Worm (Caenorhabditis elegans) whole organism, L2 larva: ENCODE results near the gene osm-7.

Experiments used
- C34F6.9 ChIP-seq: fragments of 150-350 bp; optimal IDR thresholded peaks from 2 replicates; lab custom pipeline; 2014; ENCODE audit warnings: missing biosample characterization, missing genetic modification characterization
- F13H6.1 ChIP-seq: sonication (generic microtip); optimal IDR thresholded peaks from 2 replicates; lab custom pipeline; 2016; ENCODE audit warnings: missing genetic modification characterization, missing compliant biosample characterization
- R02D3.7 ChIP-seq: fragments of 150-350 bp; optimal IDR thresholded peaks from 2 replicates; lab custom pipeline; 2014; ENCODE audit warnings: missing biosample characterization, missing genetic modification characterization
- Y55F3AM.14 ChIP-seq: fragments of 200-800 bp; sonication (Bioruptor generic); optimal IDR thresholded peaks from 2 replicates; lab custom pipeline; 2018; ENCODE audit warnings: mild to moderate bottlenecking, missing genetic modification characterization, missing compliant biosample characterization
- alr-1 ChIP-seq: fragments of 150-350 bp; optimal IDR thresholded peaks from 2 replicates; lab custom pipeline; 2014; ENCODE audit warnings: missing biosample characterization, missing genetic modification characterization
- aly-2 ChIP-seq: fragments of 150-350 bp; optimal IDR thresholded peaks from 2 replicates; lab custom pipeline; 2014; ENCODE audit warnings: missing biosample characterization, missing genetic modification characterization
- blmp-1 ChIP-seq: sonication (generic microtip); optimal IDR thresholded peaks from 2 replicates; lab custom pipeline; 2017; ENCODE audit warnings: missing genetic modification characterization, mild to moderate bottlenecking, missing compliant biosample characterization, antibody characterized with exemption, moderate library complexity; ENCODE audit not compliant: insufficient read depth
- ceh-16 ChIP-seq: fragments of 150-350 bp; optimal IDR thresholded peaks from 2 replicates; lab custom pipeline; 2014; ENCODE audit warnings: missing biosample characterization, missing genetic modification characterization
- ceh-82 ChIP-seq: fragments of 150-350 bp; optimal IDR thresholded peaks from 2 replicates; lab custom pipeline; 2014; ENCODE audit warnings: missing biosample characterization, missing genetic modification characterization
- crh-2 ChIP-seq: sonication (generic microtip); optimal IDR thresholded peaks from 2 replicates; lab custom pipeline; 2017; ENCODE audit warnings: missing biosample characterization, missing genetic modification characterization
- dmd-4 ChIP-seq: sonication (generic microtip); optimal IDR thresholded peaks from 2 replicates; lab custom pipeline; 2017; ENCODE audit warnings: missing biosample characterization, missing genetic modification characterization
- elt-1 ChIP-seq: fragments of 150-350 bp; optimal IDR thresholded peaks from 2 replicates; lab custom pipeline; 2014; ENCODE audit warnings: missing biosample characterization, missing genetic modification characterization
- elt-3 ChIP-seq: sonication (generic microtip); optimal IDR thresholded peaks from 2 replicates; lab custom pipeline; 2017; ENCODE audit warnings: missing biosample characterization, missing genetic modification characterization
- fos-1 ChIP-seq: fragments of 150-350 bp; optimal IDR thresholded peaks from 2 replicates; lab custom pipeline; 2014; ENCODE audit warnings: missing biosample characterization, missing genetic modification characterization
- gmeb-1 ChIP-seq: fragments of 150-350 bp; optimal IDR thresholded peaks from 2 replicates; lab custom pipeline; 2014; ENCODE audit warnings: missing biosample characterization, missing genetic modification characterization
- lin-13 ChIP-seq: fragments of 150-350 bp; optimal IDR thresholded peaks from 2 replicates; lab custom pipeline; 2014; ENCODE audit warnings: missing biosample characterization, missing genetic modification reagents, missing genetic modification characterization
- lin-39 ChIP-seq: fragments of 150-350 bp; optimal IDR thresholded peaks from 2 replicates; lab custom pipeline; 2014; ENCODE audit warnings: missing biosample characterization, missing genetic modification reagents, missing genetic modification characterization
- lsy-2 ChIP-seq, 2 experiments: fragments of 150-350 bp in 1 of 2; sonication (generic microtip) in 1 of 2; optimal IDR thresholded peaks; 2 replicates each; lab custom pipeline; 2014 to 2017; ENCODE audit warnings: missing biosample characterization in 2 of 2, missing genetic modification characterization in 2 of 2
- mab-5 ChIP-seq: fragments of 150-350 bp; optimal IDR thresholded peaks from 2 replicates; lab custom pipeline; 2014; ENCODE audit warnings: missing biosample characterization, missing genetic modification characterization
- mbf-1 ChIP-seq: sonication (generic microtip); optimal IDR thresholded peaks from 2 replicates; lab custom pipeline; 2017; ENCODE audit warnings: missing biosample characterization, missing genetic modification characterization
- mdl-1 ChIP-seq, 2 experiments: fragments of 150-350 bp in 1 of 2; sonication (generic microtip) in 1 of 2; optimal IDR thresholded peaks; 2 replicates each; lab custom pipeline; 2017; ENCODE audit warnings: missing biosample characterization in 2 of 2, missing genetic modification characterization in 2 of 2
- nhr-11 ChIP-seq: fragments of 150-350 bp; optimal IDR thresholded peaks from 2 replicates; lab custom pipeline; 2014; ENCODE audit warnings: missing biosample characterization, missing genetic modification characterization
- nhr-129 ChIP-seq: fragments of 150-350 bp; optimal IDR thresholded peaks from 2 replicates; lab custom pipeline; 2014; ENCODE audit warnings: missing biosample characterization, missing genetic modification characterization
- nhr-21 ChIP-seq: fragments of 150-350 bp; optimal IDR thresholded peaks from 2 replicates; lab custom pipeline; 2014; ENCODE audit warnings: missing biosample characterization, missing genetic modification characterization
- nhr-23 ChIP-seq: fragments of 150-350 bp; optimal IDR thresholded peaks from 2 replicates; lab custom pipeline; 2014; ENCODE audit warnings: missing biosample characterization, missing genetic modification reagents, missing genetic modification characterization
- nhr-237 ChIP-seq: fragments of 150-350 bp; optimal IDR thresholded peaks from 2 replicates; lab custom pipeline; 2014; ENCODE audit warnings: missing biosample characterization, missing genetic modification characterization
- nhr-25 ChIP-seq: fragments of 150-350 bp; sonication (generic microtip); optimal IDR thresholded peaks from 3 replicates; lab custom pipeline; 2014; ENCODE audit warnings: missing biosample characterization, missing genetic modification characterization
- nhr-6 ChIP-seq: fragments of 150-350 bp; optimal IDR thresholded peaks from 2 replicates; lab custom pipeline; 2014; ENCODE audit warnings: missing biosample characterization, missing genetic modification characterization
- nhr-77 ChIP-seq: fragments of 150-350 bp; optimal IDR thresholded peaks from 2 replicates; lab custom pipeline; 2014; ENCODE audit warnings: missing biosample characterization, missing genetic modification characterization
- peb-1 ChIP-seq: fragments of 150-350 bp; optimal IDR thresholded peaks from 2 replicates; lab custom pipeline; 2014; ENCODE audit warnings: missing biosample characterization, missing genetic modification characterization
- sem-4 ChIP-seq: fragments of 150-350 bp; optimal IDR thresholded peaks from 2 replicates; lab custom pipeline; 2014; ENCODE audit warnings: missing biosample characterization, missing genetic modification reagents, missing genetic modification characterization
- skn-1 ChIP-seq: sonication (generic microtip); optimal IDR thresholded peaks from 2 replicates; lab custom pipeline; 2017; ENCODE audit warnings: missing biosample characterization, missing genetic modification characterization
- sma-3 ChIP-seq: sonication (generic microtip); optimal IDR thresholded peaks from 2 replicates; lab custom pipeline; 2016; ENCODE audit warnings: missing genetic modification reagents, missing genetic modification characterization, missing compliant biosample characterization
- sma-9 ChIP-seq, 2 experiments: fragments of 150-350 bp in 1 of 2; sonication (generic microtip) in 1 of 2; optimal IDR thresholded peaks; 2 replicates each; lab custom pipeline; 2014 to 2016; ENCODE audit warnings: missing genetic modification characterization in 2 of 2, mild to moderate bottlenecking in 1 of 2, missing biosample characterization in 1 of 2, missing compliant biosample characterization in 1 of 2, missing genetic modification reagents in 1 of 2, moderate library complexity in 1 of 2
- snpc-4 ChIP-seq: fragments of 150-350 bp; optimal IDR thresholded peaks from 2 replicates; lab custom pipeline; 2014; ENCODE audit warnings: missing biosample characterization, missing genetic modification characterization
- unc-39 ChIP-seq: fragments of 150-350 bp; optimal IDR thresholded peaks from 2 replicates; lab custom pipeline; 2014; ENCODE audit warnings: missing biosample characterization, missing genetic modification characterization
- unc-55 ChIP-seq: fragments of 150-350 bp; sonication (generic microtip); optimal IDR thresholded peaks from 3 replicates; lab custom pipeline; 2014; ENCODE audit warnings: missing biosample characterization, missing genetic modification reagents, missing genetic modification characterization
- unc-62 ChIP-seq: fragments of 150-350 bp; optimal IDR thresholded peaks from 2 replicates; lab custom pipeline; 2014; ENCODE audit warnings: missing biosample characterization, missing genetic modification reagents, missing genetic modification characterization
- zag-1 ChIP-seq: fragments of 150-350 bp; optimal IDR thresholded peaks from 2 replicates; lab custom pipeline; 2014; ENCODE audit warnings: missing biosample characterization, missing genetic modification characterization
- ztf-1 ChIP-seq: fragments of 200-800 bp; sonication (Bioruptor generic); conservative IDR thresholded peaks from 2 replicates; pipeline ENCODE4 v1.3.6; 2022; ENCODE audit warnings: missing genetic modification characterization, missing compliant biosample characterization
- ztf-11 ChIP-seq: sonication (generic microtip); optimal IDR thresholded peaks from 2 replicates; lab custom pipeline; 2017; ENCODE audit warnings: missing biosample characterization, missing genetic modification characterization
- ztf-4 ChIP-seq: fragments of 150-350 bp; optimal IDR thresholded peaks from 2 replicates; lab custom pipeline; 2014; ENCODE audit warnings: missing biosample characterization, missing genetic modification characterization

The osm-7 gene

DNA sequence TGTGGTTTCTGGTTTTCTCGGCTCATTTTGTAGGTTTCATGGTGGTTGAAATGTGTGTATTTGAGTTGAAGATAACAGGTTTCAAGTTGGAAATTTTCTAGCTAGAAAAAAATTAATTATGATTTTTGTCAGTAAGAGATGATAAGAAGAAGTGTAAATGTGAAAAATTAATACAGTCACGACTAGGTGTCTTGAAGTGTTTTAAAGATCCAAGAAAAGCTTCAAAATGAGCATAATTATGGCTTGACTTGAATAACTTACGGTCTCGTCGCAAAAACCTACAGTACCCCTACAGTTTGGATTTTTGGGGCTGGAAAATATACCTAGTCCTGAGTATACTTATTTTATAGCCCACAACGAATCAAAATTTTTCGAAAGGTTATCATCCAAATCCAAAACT, 5.6 kb upstream of the osm-7 start, which contains the start of gene exc-12:
TSS of gene exc-12 (minus strand) at position 101 of the 400 bp plus-strand sequence.
- no peak for TF ChIP-seq sma-3 (GFP tag; lab: Kevin White, UChicago)
- no peak for TF ChIP-seq aly-2 (tag; lab: Kevin White, UChicago)
- TF ChIP-seq fos-1 (tag; lab: Kevin White, UChicago): no peak
- TF ChIP-seq nhr-23 (tag; lab: Kevin White, UChicago): no peak
- no peak for TF ChIP-seq ztf-4 (tag; lab: Kevin White, UChicago)
- no peak for TF ChIP-seq gmeb-1
- no peak for TF ChIP-seq lin-13 (GFP tag; lab: Kevin White, UChicago)
- no peak for TF ChIP-seq ztf-11 (tag; lab: Kevin White, UChicago)
- TF ChIP-seq nhr-11: no peak
- TF ChIP-seq lin-39: no peak
- TF ChIP-seq lsy-2 (tag; optimal IDR thresholded peaks at IDR 0.05; lab: Kevin White, UChicago): no peak
- TF ChIP-seq, all 48 proteins: peak for 0

DNA sequence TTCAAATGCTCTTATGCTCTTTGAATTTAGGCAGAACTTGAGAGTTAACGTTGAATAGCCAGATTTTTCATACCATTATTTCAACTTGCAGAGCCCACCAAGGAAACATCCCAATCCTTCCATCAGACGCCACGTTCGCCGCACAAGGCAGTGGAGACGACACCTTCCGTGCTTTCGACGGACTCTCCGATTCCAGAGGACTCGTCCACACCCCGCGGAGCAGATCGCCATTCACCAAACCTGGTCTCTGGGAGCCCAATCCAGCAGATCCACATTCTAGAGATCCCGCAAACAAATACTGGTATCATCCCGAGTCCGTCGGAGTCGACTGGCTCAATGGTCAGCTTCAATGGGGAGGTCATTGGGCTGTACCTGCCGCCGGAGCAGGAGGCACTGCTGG, 4.1 kb downstream of the osm-7 start:
- no peak for TF ChIP-seq crh-2 (tag; lab: Kevin White, UChicago)
- no peak for TF ChIP-seq nhr-6
- no peak for TF ChIP-seq snpc-4
- no peak for TF ChIP-seq dmd-4 (tag; lab: Kevin White, UChicago)
- TF ChIP-seq lin-39: no peak
- no peak for TF ChIP-seq mdl-1 (tag; optimal IDR thresholded peaks at IDR 0.05; lab: Kevin White, UChicago)
- TF ChIP-seq ztf-1 (GFP tag; lab: Robert Waterston, UW): no peak
- TF ChIP-seq peb-1 (tag; lab: Kevin White, UChicago): no peak
- TF ChIP-seq unc-39: no peak
- no peak for TF ChIP-seq elt-1
- TF ChIP-seq elt-3 (tag; lab: Kevin White, UChicago): no peak
- TF ChIP-seq unc-62 (GFP tag; lab: Kevin White, UChicago): no peak
- TF ChIP-seq unc-55: no peak
- TF ChIP-seq, all 48 proteins: peak for 0

DNA sequence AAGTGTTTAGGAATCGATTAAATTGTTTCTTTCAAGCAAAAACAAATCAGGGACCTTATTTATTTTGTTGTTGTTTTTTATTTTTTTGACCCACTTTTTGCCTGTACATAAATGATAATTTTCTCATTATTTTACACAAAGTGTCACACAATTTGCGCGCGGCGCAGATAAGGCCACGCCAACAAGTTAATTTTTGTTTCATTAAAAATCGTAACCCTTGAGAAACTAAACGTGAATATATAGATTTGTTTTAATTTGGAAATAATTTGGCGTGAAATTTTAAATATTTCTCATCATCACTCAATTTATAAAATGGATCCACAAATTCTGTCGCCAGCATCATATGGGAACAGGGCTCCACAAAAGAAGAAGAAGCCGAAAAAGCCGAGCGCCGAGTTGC, 4.6 kb downstream of the osm-7 start, which contains the start of gene T05D4.5:
TSS of gene T05D4.5 (plus strand) at position 301 of the 400 bp plus-strand sequence.
- TF ChIP-seq ceh-16 (no peak), nhr-77 (tag; lab: Kevin White, UChicago) (no peak), elt-1 (no peak), sem-4 (tag; lab: Kevin White, UChicago) (no peak), C34F6.9 (tag; lab: Kevin White, UChicago) (no peak), ztf-1 (GFP tag; lab: Robert Waterston, UW) (no peak), ztf-11 (tag; lab: Kevin White, UChicago) (no peak), nhr-11 (no peak), nhr-129 (tag; lab: Kevin White, UChicago) (no peak), gmeb-1 (no peak), ceh-82 (tag; lab: Kevin White, UChicago) (no peak), mbf-1 (tag; lab: Kevin White, UChicago) (no peak), R02D3.7 (tag; lab: Kevin White, UChicago) (no peak), zag-1 (tag; lab: Kevin White, UChicago) (no peak), unc-39 (no peak), unc-62 (GFP tag; lab: Kevin White, UChicago) (no peak), nhr-25 (tag; lab: Kevin White, UChicago) (no peak), nhr-21 (tag; lab: Kevin White, UChicago) (no peak), lin-13 (GFP tag; lab: Kevin White, UChicago) (no peak)

DNA sequence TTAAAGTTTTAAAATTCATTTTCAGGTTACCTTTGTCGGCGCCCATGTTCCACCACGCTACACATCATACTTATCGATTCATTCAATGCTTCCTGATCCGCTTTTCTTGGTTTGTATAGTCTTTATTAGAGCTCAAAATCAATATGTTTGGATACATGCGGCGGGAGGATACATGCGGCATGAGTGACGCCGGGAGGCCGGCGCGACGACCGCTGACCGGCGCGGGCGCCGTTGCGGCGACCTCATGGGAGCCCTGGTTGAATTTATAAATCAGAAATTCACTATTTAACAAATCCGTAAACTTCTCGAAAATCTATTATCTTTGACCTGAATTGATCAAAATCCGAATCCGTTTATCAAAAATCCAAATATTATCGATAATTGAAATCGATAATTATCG, 5.7 kb downstream of the osm-7 start:
- TF ChIP-seq fos-1 (tag; lab: Kevin White, UChicago): no peak
- no peak for TF ChIP-seq alr-1 (tag; lab: Kevin White, UChicago)
- TF ChIP-seq Y55F3AM.14 (GFP tag; lab: Kevin White, UChicago): no peak
- TF ChIP-seq lsy-2 (tag; optimal IDR thresholded peaks at IDR 0.05; lab: Kevin White, UChicago): no peak
- no peak for TF ChIP-seq mdl-1 (tag; optimal IDR thresholded peaks at IDR 0.05; lab: Kevin White, UChicago)
- no peak for TF ChIP-seq gmeb-1
- TF ChIP-seq skn-1 (tag; lab: Kevin White, UChicago): no peak
- no peak for TF ChIP-seq sma-9 (GFP tag; optimal IDR thresholded peaks at IDR 0.05; lab: Kevin White, UChicago)
- TF ChIP-seq sma-9 (tag; optimal IDR thresholded peaks at IDR 0.05; lab: Kevin White, UChicago): no peak
- no peak for TF ChIP-seq nhr-237
- TF ChIP-seq nhr-25 (tag; lab: Kevin White, UChicago): no peak
- no peak for TF ChIP-seq nhr-11
- TF ChIP-seq blmp-1: no peak
- TF ChIP-seq F13H6.1 (tag; lab: Kevin White, UChicago): no peak
- TF ChIP-seq zag-1 (tag; lab: Kevin White, UChicago): no peak
- TF ChIP-seq mab-5 (tag; lab: Kevin White, UChicago): no peak
- no peak for TF ChIP-seq nhr-77 (tag; lab: Kevin White, UChicago)
- no peak for TF ChIP-seq unc-55
